Worm (Caenorhabditis elegans) whole organism, L3 larva: Measurements from ENCODE around the gene nhr-149.

Source experiments
- ama-1 ChIP-seq: fragments of 150-350 bp; optimal IDR thresholded peaks from 2 replicates; lab custom pipeline; 2018
- elt-2 ChIP-seq: sonication (generic microtip); optimal IDR thresholded peaks from 2 replicates; lab custom pipeline; 2016; ENCODE audit warnings: missing genetic modification reagents, mild to moderate bottlenecking, missing genetic modification characterization, missing compliant biosample characterization
- mdl-1 ChIP-seq: fragments of 150-350 bp; optimal IDR thresholded peaks from 2 replicates; lab custom pipeline; 2014; ENCODE audit warnings: missing biosample characterization, missing genetic modification characterization
- unc-62 ChIP-seq: fragments of 150-350 bp; sonication (generic microtip); optimal IDR thresholded peaks from 4 replicates; lab custom pipeline; 2014; ENCODE audit warnings: missing biosample characterization, missing genetic modification reagents, missing genetic modification characterization

DNA sequence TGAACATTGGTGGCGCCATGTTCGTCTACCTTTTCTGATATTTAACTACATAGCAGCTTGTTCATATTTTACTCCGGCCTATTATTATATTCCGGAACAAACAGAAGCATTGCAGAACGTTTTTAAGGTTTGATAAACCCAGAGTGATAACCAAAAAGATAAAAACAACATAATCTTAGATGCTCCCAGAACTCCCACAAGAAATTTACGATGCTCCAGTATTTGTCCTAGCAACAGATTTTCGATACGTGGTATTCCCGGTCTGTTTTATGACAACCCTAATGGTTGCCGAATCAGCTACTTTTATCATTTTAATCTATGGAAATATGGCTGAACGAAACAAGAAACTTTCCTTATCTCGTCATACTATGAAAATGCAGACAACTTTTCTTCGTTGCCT is 4.2 kb upstream of the nhr-149 start:
- TF ChIP-seq ama-1 (no peak), unc-62 (GFP tag; lab: Kevin White, UChicago) (no peak), mdl-1 (tag; lab: Kevin White, UChicago) (no peak), elt-2 (tag; lab: Kevin White, UChicago) (no peak)
